Fruit fly (Drosophila melanogaster): ENCODE data around the gene by.

Gene by

DNA sequence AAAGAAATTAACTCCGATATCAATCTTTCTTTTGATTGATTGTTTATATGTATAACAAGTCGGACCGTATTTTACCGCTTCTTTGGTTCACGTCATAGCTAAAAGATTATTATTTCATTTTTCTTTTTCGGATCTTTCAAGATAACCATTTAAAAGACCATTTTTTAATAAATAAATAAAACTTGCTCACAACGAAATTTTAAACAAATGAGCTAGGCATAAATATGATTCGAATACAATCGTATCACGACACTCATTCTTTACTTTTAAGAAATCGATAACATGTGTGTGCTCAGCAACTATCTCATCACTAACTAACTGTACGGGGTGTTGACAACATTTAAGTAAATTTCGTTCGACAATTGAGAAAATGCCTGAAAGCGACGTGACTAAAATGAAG is 28.5 kb downstream of the by start, which contains the start of gene CG8149:
CG8149 (plus strand) TSS at position 302 of the 400 bp plus-strand sequence.
- peak; percentile 39 for TF ChIP-seq Sox14 (GFP tag; optimal IDR thresholded peaks at IDR 0.05)
- peak; percentile 76 for TF ChIP-seq fkh (GFP tag; optimal IDR thresholded peaks at IDR 0.05)
- peak; percentile 10 for TF ChIP-seq Eip78C (GFP tag)
- no peak for TF ChIP-seq cyc (GFP tag; optimal IDR thresholded peaks at IDR 0.05)
- TF ChIP-seq net (GFP tag; optimal IDR thresholded peaks at IDR 0.05): no peak
- no peak for TF ChIP-seq fd59A (GFP tag; optimal IDR thresholded peaks at IDR 0.05)
- TF ChIP-seq CG34406 (GFP tag; optimal IDR thresholded peaks at IDR 0.05): no peak
- no peak for TF ChIP-seq Eip93F (GFP tag; optimal IDR thresholded peaks at IDR 0.05)
- TF ChIP-seq Ets96B (tag; optimal IDR thresholded peaks at IDR 0.05): no peak
- no peak for TF ChIP-seq CG6163 (GFP tag; IDR thresholded peaks at IDR 0.05)
- TF ChIP-seq salr (GFP tag; optimal IDR thresholded peaks at IDR 0.05): no peak
- no peak for TF ChIP-seq CG6792 (GFP tag; optimal IDR thresholded peaks at IDR 0.05)
- TF ChIP-seq lz (GFP tag; optimal IDR thresholded peaks at IDR 0.05): peak; percentile 14
- peak; percentile 21 for TF ChIP-seq topi (GFP tag; optimal IDR thresholded peaks at IDR 0.05)
- TF ChIP-seq CG1621 (tag; optimal IDR thresholded peaks at IDR 0.05): peak; percentile 35
- TF ChIP-seq dsx (GFP tag; optimal IDR thresholded peaks at IDR 0.05; ENCODE audit: poor library complexity, severe bottlenecking): peak; percentile 11
- TF ChIP-seq CG6854 (GFP tag; optimal IDR thresholded peaks at IDR 0.05): no peak
- peak; percentile 27 for TF ChIP-seq esn (GFP tag; optimal IDR thresholded peaks at IDR 0.05)
- no peak for TF ChIP-seq svp (GFP tag)

DNA sequence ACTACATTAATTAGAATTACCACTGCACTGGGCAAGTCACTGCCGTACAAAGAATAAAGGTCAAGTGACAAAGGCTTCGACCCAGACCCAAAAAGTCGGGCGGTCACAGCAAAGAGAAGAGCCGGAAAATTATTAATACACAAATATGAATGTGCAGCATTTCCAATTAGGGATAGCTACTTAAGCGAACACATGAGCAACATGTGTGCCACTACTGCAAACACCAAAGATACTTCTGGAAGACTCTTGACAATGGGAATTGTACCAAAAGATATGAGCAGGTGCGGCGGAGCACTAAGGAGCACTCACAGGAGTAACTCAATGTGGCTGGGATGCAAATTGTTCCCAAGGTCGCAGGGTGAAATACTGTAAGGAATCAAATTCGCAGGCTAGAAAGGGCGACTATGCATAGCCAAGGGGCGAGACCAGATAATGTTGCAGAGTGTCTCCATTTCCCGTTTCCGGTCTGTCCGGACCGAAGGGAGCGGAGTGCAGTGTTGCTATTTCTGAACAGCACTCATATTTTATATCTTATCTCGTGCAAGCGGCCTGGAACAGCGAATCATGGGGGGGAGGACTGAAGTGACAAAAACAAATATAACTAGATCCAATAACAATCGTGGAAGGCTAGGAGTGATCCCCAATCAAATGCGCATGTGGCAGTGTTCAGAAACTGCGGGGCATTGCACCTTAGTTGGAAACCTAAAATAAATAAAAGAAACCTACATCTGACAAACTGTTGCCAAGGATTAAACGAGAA is 29.3 kb downstream of the by start:
- no peak for TF ChIP-seq CG4318 (GFP tag; optimal IDR thresholded peaks at IDR 0.05)
- peak; percentile 61 for TF ChIP-seq Eip78C (GFP tag)
- TF ChIP-seq CG15336 (GFP tag; IDR thresholded peaks at IDR 0.05): no peak
- TF ChIP-seq achi (GFP tag; optimal IDR thresholded peaks at IDR 0.05): no peak
- TF ChIP-seq cyc (GFP tag; optimal IDR thresholded peaks at IDR 0.05): no peak
- TF ChIP-seq CG34406 (GFP tag; optimal IDR thresholded peaks at IDR 0.05): no peak
- no peak for TF ChIP-seq eg (GFP tag; IDR thresholded peaks at IDR 0.05)
- no peak for TF ChIP-seq CG1621 (tag; optimal IDR thresholded peaks at IDR 0.05)
- TF ChIP-seq Ets96B (tag; optimal IDR thresholded peaks at IDR 0.05): no peak
- peak; percentile 17; the same call in 1 of the 3 replicates for TF ChIP-seq CG6163 (GFP tag; IDR thresholded peaks at IDR 0.05)
- TF ChIP-seq fd85E (GFP tag; optimal IDR thresholded peaks at IDR 0.05): no peak
- TF ChIP-seq dsx (GFP tag; optimal IDR thresholded peaks at IDR 0.05; ENCODE audit: poor library complexity, severe bottlenecking): peak; percentile 30
- 0 out of 3 replicates have a peak, but pooled peaks have one; percentile 16 for TF ChIP-seq CG8119 (GFP tag; IDR thresholded peaks at IDR 0.05)
- TF ChIP-seq Met (GFP tag; optimal IDR thresholded peaks at IDR 0.05): no peak
- TF ChIP-seq CG11294 (GFP tag; IDR thresholded peaks at IDR 0.05): no peak
- no peak for TF ChIP-seq Sox14 (GFP tag; optimal IDR thresholded peaks at IDR 0.05)
- no peak for TF ChIP-seq lz (GFP tag; optimal IDR thresholded peaks at IDR 0.05)
- TF ChIP-seq ss (GFP tag; optimal IDR thresholded peaks at IDR 0.05): peak in 1 of 2 experiments; percentile 8

DNA sequence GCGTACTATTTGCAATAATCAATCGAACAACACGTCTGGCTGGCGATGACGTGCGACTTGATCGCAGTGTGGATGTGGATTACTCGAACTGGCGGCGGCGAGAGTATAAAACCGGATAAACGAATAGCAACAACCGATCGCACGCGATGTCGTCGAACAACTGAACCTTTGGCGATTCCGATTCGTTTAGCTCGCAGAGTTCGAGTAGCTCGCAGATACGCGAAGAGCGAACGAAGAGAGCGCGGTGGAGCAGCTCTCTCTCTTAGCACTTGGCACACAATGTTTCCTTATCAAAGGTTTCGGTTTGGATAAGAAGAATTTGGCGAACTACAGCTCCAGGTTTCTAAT is 30.4 kb downstream of the by start, which contains the start of gene RhoL:
RhoL (minus strand) TSS at position 166 of the 348 bp plus-strand sequence.
- TF ChIP-seq spab (GFP tag; optimal IDR thresholded peaks at IDR 0.05) (no peak), CG32006 (GFP tag; optimal IDR thresholded peaks at IDR 0.05) (no peak), Lpt (GFP tag; optimal IDR thresholded peaks at IDR 0.05) (peak; percentile 28), CG34406 (GFP tag; optimal IDR thresholded peaks at IDR 0.05) (no peak), Eip93F (GFP tag; optimal IDR thresholded peaks at IDR 0.05) (peak; percentile 29), Eip78C (GFP tag) (peak; percentile 81), Hr4 (GFP tag; optimal IDR thresholded peaks at IDR 0.05) (no peak), dsx (GFP tag; optimal IDR thresholded peaks at IDR 0.05; ENCODE audit: poor library complexity, severe bottlenecking) (peak; percentile 90), vri (GFP tag; optimal IDR thresholded peaks at IDR 0.05) (peak; percentile 83), CG6276 (GFP tag; optimal IDR thresholded peaks at IDR 0.05) (no peak), CG8119 (GFP tag; IDR thresholded peaks at IDR 0.05) (peak; percentile 43; the same call in 2 of the 3 replicates), esn (GFP tag; optimal IDR thresholded peaks at IDR 0.05) (peak; percentile 47), fkh (GFP tag; optimal IDR thresholded peaks at IDR 0.05) (peak; percentile 37), Eip75B (GFP tag; optimal IDR thresholded peaks at IDR 0.05) (peak; percentile 40), CG8319 (GFP tag; optimal IDR thresholded peaks at IDR 0.05) (no peak), topi (GFP tag; optimal IDR thresholded peaks at IDR 0.05) (no peak), CG7368 (GFP tag; optimal IDR thresholded peaks at IDR 0.05) (peak; percentile 6), Blimp-1 (GFP tag; optimal IDR thresholded peaks at IDR 0.05) (no peak), Ets96B (tag; optimal IDR thresholded peaks at IDR 0.05) (peak; percentile 10), fd85E (GFP tag; optimal IDR thresholded peaks at IDR 0.05) (no peak), acj6 (GFP tag; optimal IDR thresholded peaks at IDR 0.05) (no peak), salr (GFP tag; optimal IDR thresholded peaks at IDR 0.05) (no peak), CG6854 (GFP tag; optimal IDR thresholded peaks at IDR 0.05) (peak; percentile 62), CG6163 (GFP tag; IDR thresholded peaks at IDR 0.05) (peak; percentile 70), CG3032 (tag; optimal IDR thresholded peaks at IDR 0.05) (peak; percentile 11), net (GFP tag; optimal IDR thresholded peaks at IDR 0.05) (peak; percentile 59), CG15336 (GFP tag; IDR thresholded peaks at IDR 0.05) (peak; percentile 45; the same call in 1 of the 2 replicates), Sox14 (GFP tag; optimal IDR thresholded peaks at IDR 0.05) (peak; percentile 28), ss (GFP tag; optimal IDR thresholded peaks at IDR 0.05) (peak; percentile 21 to 40), CG1621 (tag; optimal IDR thresholded peaks at IDR 0.05) (peak; percentile 25), achi (GFP tag; optimal IDR thresholded peaks at IDR 0.05) (no peak), dac (GFP tag; optimal IDR thresholded peaks at IDR 0.05) (no peak), Sox102F (GFP tag; optimal IDR thresholded peaks at IDR 0.05) (no peak)
